Fruit fly (Drosophila melanogaster) whole organism, embryonic: ENCODE data around the gene CG9021.

Experiments used
- CG10431 ChIP-seq: fragments of 200-800 bp; sonication (Bioruptor generic); optimal IDR thresholded peaks from 3 replicates; lab custom pipeline; 2018; ENCODE audit warnings: missing biosample characterization, mild to moderate bottlenecking, missing genetic modification characterization
- CG11456 ChIP-seq: fragments of 200-800 bp; sonication (Bioruptor generic); IDR thresholded peaks from 3 replicates; pipeline ENCODE4 v1.3.6; 2022; ENCODE audit warnings: missing biosample characterization, missing genetic modification characterization
- CG12104 ChIP-seq: fragments of 200-800 bp; sonication (Bioruptor generic); optimal IDR thresholded peaks from 3 replicates; lab custom pipeline; 2016; ENCODE audit warnings: missing biosample characterization, missing genetic modification characterization
- CG12219 ChIP-seq: fragments of 200-800 bp; sonication (Bioruptor generic); optimal IDR thresholded peaks from 3 replicates; lab custom pipeline; 2018; ENCODE audit warnings: missing biosample characterization, mild to moderate bottlenecking, missing genetic modification characterization
- CG12236 ChIP-seq: fragments of 200-800 bp; sonication (Bioruptor generic); optimal IDR thresholded peaks from 2 replicates; lab custom pipeline; 2016; ENCODE audit warnings: missing biosample characterization, missing genetic modification characterization
- CG12942 ChIP-seq: fragments of 200-800 bp; sonication (Bioruptor generic); optimal IDR thresholded peaks from 3 replicates; lab custom pipeline; 2016; ENCODE audit warnings: missing biosample characterization, missing genetic modification characterization
- CG13775 ChIP-seq: fragments of 200-800 bp; sonication (Bioruptor generic); optimal IDR thresholded peaks from 3 replicates; lab custom pipeline; 2017; ENCODE audit warnings: missing biosample characterization, mild to moderate bottlenecking, missing genetic modification characterization
- CG17328 ChIP-seq: fragments of 200-800 bp; sonication (Bioruptor generic); IDR thresholded peaks from 2 replicates; pipeline ENCODE4 v1.3.6; 2022; ENCODE audit warnings: missing biosample characterization, missing genetic modification characterization
- CG17568 ChIP-seq: fragments of 200-800 bp; sonication (Bioruptor generic); optimal IDR thresholded peaks from 2 replicates; lab custom pipeline; 2018; ENCODE audit warnings: missing biosample characterization, mild to moderate bottlenecking, missing genetic modification characterization, moderate library complexity
- CG1792 ChIP-seq: fragments of 200-800 bp; sonication (Bioruptor generic); optimal IDR thresholded peaks from 2 replicates; lab custom pipeline; 2016; ENCODE audit warnings: missing biosample characterization, missing genetic modification characterization
- CG2120 ChIP-seq: fragments of 200-800 bp; sonication (Bioruptor generic); optimal IDR thresholded peaks from 3 replicates; lab custom pipeline; 2016; ENCODE audit warnings: missing biosample characterization, missing genetic modification characterization
- CG2129 ChIP-seq: fragments of 200-800 bp; sonication (Bioruptor generic); IDR thresholded peaks from 2 replicates; pipeline ENCODE4 v1.3.6; 2022; ENCODE audit warnings: missing biosample characterization, missing genetic modification characterization; ENCODE audit not compliant: partially characterized antibody
- CG2712 ChIP-seq: fragments of 200-800 bp; optimal IDR thresholded peaks from 3 replicates; lab custom pipeline; 2019; ENCODE audit warnings: missing biosample characterization, mild to moderate bottlenecking, missing genetic modification characterization, moderate library complexity
- CG30431 ChIP-seq: fragments of 200-800 bp; sonication (Bioruptor generic); optimal IDR thresholded peaks from 2 replicates; lab custom pipeline; 2017; ENCODE audit warnings: missing biosample characterization, missing genetic modification characterization
- CG3407 ChIP-seq: fragments of 200-800 bp; sonication (Bioruptor generic); optimal IDR thresholded peaks from 2 replicates; lab custom pipeline; 2018; ENCODE audit warnings: missing biosample characterization, mild to moderate bottlenecking, missing genetic modification characterization
- CG3838 ChIP-seq: fragments of 200-800 bp; sonication (Bioruptor generic); optimal IDR thresholded peaks from 3 replicates; lab custom pipeline; 2016; ENCODE audit warnings: missing biosample characterization, missing genetic modification characterization
- CG6765 ChIP-seq: fragments of 200-800 bp; sonication (Bioruptor generic); optimal IDR thresholded peaks from 3 replicates; lab custom pipeline; 2017; ENCODE audit warnings: missing biosample characterization, mild to moderate bottlenecking, missing genetic modification characterization
- D ChIP-seq, 2 experiments: fragments of 200-800 bp in 1 of 2; fragments of >200 bp in 1 of 2; sonication (Bioruptor generic) in 1 of 2; optimal IDR thresholded peaks; 2 replicates in 1 of 2; 3 replicates in 1 of 2; lab custom pipeline; 2017; ENCODE audit warnings: mild to moderate bottlenecking in 1 of 2, missing biosample characterization in 1 of 2, missing genetic modification characterization in 1 of 2, missing genetic modification reagents in 1 of 2
- Dek ChIP-seq: fragments of 200-800 bp; sonication (Bioruptor generic); optimal IDR thresholded peaks from 3 replicates; lab custom pipeline; 2019; ENCODE audit warnings: missing biosample characterization, mild to moderate bottlenecking, missing genetic modification characterization, moderate library complexity
- H2.0 ChIP-seq: fragments of 200-800 bp; sonication (Bioruptor generic); IDR thresholded peaks from 2 replicates; pipeline ENCODE4 v1.3.6; 2022; ENCODE audit warnings: missing biosample characterization, missing genetic modification characterization
- HmgZ ChIP-seq: fragments of 200-800 bp; sonication (Bioruptor generic); optimal IDR thresholded peaks from 2 replicates; lab custom pipeline; 2018; ENCODE audit warnings: missing biosample characterization, mild to moderate bottlenecking, missing genetic modification characterization
- Hr51 ChIP-seq, 2 experiments: fragments of 200-800 bp; sonication (Bioruptor generic); optimal IDR thresholded peaks; 2 replicates in 1 of 2; 3 replicates in 1 of 2; lab custom pipeline; 2016 to 2018; ENCODE audit warnings: missing biosample characterization in 2 of 2, missing genetic modification characterization in 2 of 2, mild to moderate bottlenecking in 1 of 2, moderate library complexity in 1 of 2
- Nf-YC ChIP-seq: fragments of 200-800 bp; optimal IDR thresholded peaks from 3 replicates; lab custom pipeline; 2019; ENCODE audit warnings: missing biosample characterization, mild to moderate bottlenecking, missing genetic modification characterization, moderate library complexity
- PHDP ChIP-seq: fragments of 200-800 bp; sonication (Bioruptor generic); optimal IDR thresholded peaks from 3 replicates; lab custom pipeline; 2018; ENCODE audit warnings: missing biosample characterization, mild to moderate bottlenecking, missing genetic modification characterization, moderate library complexity
- Poxn ChIP-seq: fragments of 200-800 bp; sonication (Bioruptor generic); IDR thresholded peaks from 2 replicates; pipeline ENCODE4 v1.3.6; 2022; ENCODE audit warnings: missing biosample characterization, missing genetic modification characterization
- Rfx ChIP-seq: fragments of 200-800 bp; sonication (Bioruptor generic); IDR thresholded peaks from 2 replicates; pipeline ENCODE4 v1.3.6; 2022; ENCODE audit warnings: missing biosample characterization, missing genetic modification characterization
- Stat92E ChIP-seq, 3 experiments: fragments of >200 bp in 2 of 3; fragments of 200-800 bp in 1 of 3; sonication (Bioruptor generic) in 1 of 3; optimal IDR thresholded peaks; 2 replicates each; lab custom pipeline; 2017 to 2019; ENCODE audit warnings: missing biosample characterization in 3 of 3, missing genetic modification characterization in 3 of 3, mild to moderate bottlenecking in 1 of 3, moderate library complexity in 1 of 3
- ap ChIP-seq: fragments of 200-800 bp; sonication (Bioruptor generic); IDR thresholded peaks from 2 replicates; pipeline ENCODE4 v1.3.6; 2022; ENCODE audit warnings: missing biosample characterization, missing genetic modification characterization
- az2 ChIP-seq: fragments of 200-800 bp; sonication (Bioruptor generic); optimal IDR thresholded peaks from 3 replicates; lab custom pipeline; 2016; ENCODE audit warnings: missing biosample characterization, missing genetic modification characterization
- bcd ChIP-seq: fragments of 200-800 bp; sonication (Bioruptor generic); optimal IDR thresholded peaks from 2 replicates; lab custom pipeline; 2017; ENCODE audit warnings: missing biosample characterization, mild to moderate bottlenecking, missing genetic modification characterization
- cad ChIP-seq: fragments of >200 bp; optimal IDR thresholded peaks from 2 replicates; lab custom pipeline; 2017; ENCODE audit warnings: missing biosample characterization, missing genetic modification characterization
- chinmo ChIP-seq: fragments of 200-800 bp; sonication (Bioruptor generic); IDR thresholded peaks from 4 replicates; pipeline ENCODE4 v1.3.6; 2022; ENCODE audit warnings: missing biosample characterization, missing genetic modification characterization; ENCODE audit not compliant: partially characterized antibody
- hbn ChIP-seq: fragments of 200-800 bp; sonication (Bioruptor generic); IDR thresholded peaks from 2 replicates; pipeline ENCODE4 v1.3.6; 2022; ENCODE audit warnings: missing biosample characterization, missing genetic modification characterization; ENCODE audit not compliant: partially characterized antibody
- jing ChIP-seq: fragments of 200-800 bp; sonication (Bioruptor generic); optimal IDR thresholded peaks from 2 replicates; lab custom pipeline; 2018; ENCODE audit warnings: missing biosample characterization, mild to moderate bottlenecking, missing genetic modification characterization
- kni ChIP-seq: fragments of 200-800 bp; sonication (Bioruptor generic); optimal IDR thresholded peaks from 3 replicates; lab custom pipeline; 2017; ENCODE audit warnings: mild to moderate bottlenecking, missing biosample characterization, missing genetic modification reagents, missing genetic modification characterization
- knrl ChIP-seq: fragments of 200-800 bp; sonication (Bioruptor generic); IDR thresholded peaks from 3 replicates; pipeline ENCODE4 v1.3.6; 2022; ENCODE audit warnings: missing biosample characterization, missing genetic modification characterization; ENCODE audit not compliant: partially characterized antibody
- luna ChIP-seq: fragments of 200-800 bp; sonication (Bioruptor generic); optimal IDR thresholded peaks from 2 replicates; lab custom pipeline; 2016; ENCODE audit warnings: missing biosample characterization, missing genetic modification characterization
- mam ChIP-seq: fragments of 200-800 bp; sonication (Bioruptor generic); optimal IDR thresholded peaks from 3 replicates; lab custom pipeline; 2016; ENCODE audit warnings: missing biosample characterization, missing genetic modification characterization
- mld ChIP-seq: fragments of 200-800 bp; sonication (Bioruptor generic); IDR thresholded peaks from 3 replicates; pipeline ENCODE4 v1.3.6; 2022; ENCODE audit warnings: missing biosample characterization, missing genetic modification characterization; ENCODE audit not compliant: partially characterized antibody
- nerfin-1 ChIP-seq: fragments of 200-800 bp; sonication (Bioruptor generic); optimal IDR thresholded peaks from 3 replicates; lab custom pipeline; 2019; ENCODE audit warnings: missing biosample characterization, mild to moderate bottlenecking, missing genetic modification characterization, moderate library complexity
- p53 ChIP-seq: fragments of 200-800 bp; sonication (Bioruptor generic); optimal IDR thresholded peaks from 2 replicates; lab custom pipeline; 2016; ENCODE audit warnings: missing biosample characterization, missing genetic modification characterization
- sima ChIP-seq: fragments of 200-800 bp; sonication (Bioruptor generic); optimal IDR thresholded peaks from 2 replicates; lab custom pipeline; 2016; ENCODE audit warnings: missing biosample characterization, missing genetic modification characterization
- tx ChIP-seq: fragments of 200-800 bp; sonication (Bioruptor generic); optimal IDR thresholded peaks from 2 replicates; lab custom pipeline; 2016; ENCODE audit warnings: missing biosample characterization, missing genetic modification characterization
- unpg ChIP-seq: fragments of 200-800 bp; sonication (Bioruptor generic); optimal IDR thresholded peaks from 3 replicates; lab custom pipeline; 2018; ENCODE audit warnings: missing biosample characterization, mild to moderate bottlenecking, missing genetic modification characterization, moderate library complexity
- vnd ChIP-seq: fragments of 200-800 bp; sonication (Bioruptor generic); IDR thresholded peaks from 3 replicates; pipeline ENCODE4 v1.3.6; 2022; ENCODE audit warnings: missing biosample characterization, missing genetic modification characterization; ENCODE audit not compliant: partially characterized antibody
- vvl ChIP-seq: fragments of 200-800 bp; sonication (Bioruptor generic); IDR thresholded peaks from 2 replicates; pipeline ENCODE4 v1.3.6; 2022; ENCODE audit warnings: missing biosample characterization, missing genetic modification characterization
- zen2 ChIP-seq: fragments of 200-800 bp; sonication (Bioruptor generic); IDR thresholded peaks from 3 replicates; pipeline ENCODE4 v1.3.6; 2022; ENCODE audit warnings: missing biosample characterization, missing genetic modification characterization; ENCODE audit not compliant: partially characterized antibody

Gene CG9021

DNA sequence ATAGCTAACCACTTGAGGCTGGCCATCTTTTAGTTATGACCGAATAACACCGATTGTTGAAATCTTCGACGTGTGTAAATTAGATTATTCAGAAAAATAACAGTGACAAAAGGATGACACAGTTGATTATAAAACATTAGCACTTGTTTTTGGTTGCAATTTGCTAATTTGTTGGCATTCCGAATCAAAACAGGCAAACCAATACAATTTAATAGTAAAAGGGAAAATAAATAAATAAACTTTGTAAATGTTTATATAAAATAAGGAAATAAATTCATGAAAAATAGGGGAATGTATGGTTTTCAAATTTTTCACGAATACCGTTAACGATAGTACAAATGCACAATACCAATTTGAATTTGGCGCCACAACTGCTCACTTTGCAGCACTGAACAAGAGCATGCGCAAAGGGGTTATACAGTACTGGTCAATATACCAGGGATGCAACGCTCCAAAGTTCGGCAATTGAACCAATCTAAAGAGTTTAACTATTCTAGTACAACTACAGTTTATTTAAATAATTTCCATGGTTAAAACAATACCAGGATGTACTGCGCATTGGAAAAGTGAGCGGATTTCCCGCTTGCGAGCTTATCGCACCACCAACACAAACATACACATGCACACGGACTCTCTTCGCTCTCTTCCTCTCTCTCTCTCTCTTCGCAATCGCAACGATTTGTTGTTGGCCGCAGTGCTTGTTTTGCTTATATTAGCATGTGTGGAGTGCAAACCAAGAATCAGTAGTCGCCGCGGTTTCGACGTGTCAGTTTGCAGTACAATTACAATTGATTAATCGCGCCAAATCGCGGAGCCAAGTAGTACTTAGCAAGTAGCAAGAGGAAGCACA is 39.0 kb upstream of the CG9021 start, which contains the start of the genes Sfp26Ad and Gpdh1 (continued):
- peak; percentile 57 for TF ChIP-seq H2.0
- TF ChIP-seq CG12219 (GFP tag; lab: Kevin White, UChicago): peak; percentile 23
- TF ChIP-seq CG12942 (GFP tag; lab: Kevin White, UChicago): peak; percentile 71
- peak; percentile 35 for TF ChIP-seq nerfin-1 (tag; lab: Kevin White, UChicago)
- TF ChIP-seq vnd (GFP tag; lab: Robert Waterston, UW): no peak
- peak; percentile 48 for TF ChIP-seq CG30431
- peak; percentile 38 for TF ChIP-seq p53
- peak; percentile 80 for TF ChIP-seq vvl (GFP tag; lab: Robert Waterston, UW)
- peak; percentile 15 for TF ChIP-seq sima (GFP tag; lab: Kevin White, UChicago)
- TF ChIP-seq CG1792 (GFP tag; lab: Kevin White, UChicago): peak; percentile 56
- no peak for TF ChIP-seq CG10431 (GFP tag; lab: Kevin White, UChicago)
- peak; percentile 35 for TF ChIP-seq CG12236 (GFP tag; lab: Kevin White, UChicago)
- TF ChIP-seq CG12104 (GFP tag; lab: Kevin White, UChicago): peak; percentile 52
- peak; percentile 74 for TF ChIP-seq az2 (GFP tag; lab: Kevin White, UChicago)
- no peak for TF ChIP-seq Stat92E (GFP tag; optimal IDR thresholded peaks at IDR 0.05; lab: Kevin White, UChicago)
- TF ChIP-seq CG17568 (GFP tag; lab: Kevin White, UChicago): peak; percentile 74
- TF ChIP-seq luna: peak; percentile 71
- TF ChIP-seq Poxn (GFP tag; lab: Robert Waterston, UW): no peak
- peak; percentile 80 for TF ChIP-seq HmgZ (tag; lab: Kevin White, UChicago)
- peak; percentile 50; the same call in 1 of the 3 replicates for TF ChIP-seq knrl (GFP tag; lab: Robert Waterston, UW)
- TF ChIP-seq ap (GFP tag; lab: Robert Waterston, UW): no peak
- TF ChIP-seq cad (GFP tag; lab: Kevin White, UChicago): no peak
- peak; percentile 21 for TF ChIP-seq jing (GFP tag; lab: Kevin White, UChicago)
- TF ChIP-seq CG2120 (GFP tag; lab: Kevin White, UChicago): peak; percentile 88
- peak; percentile 84 for TF ChIP-seq Rfx (GFP tag; lab: Robert Waterston, UW)
- no peak for TF ChIP-seq zen2 (GFP tag; lab: Robert Waterston, UW)
- peak; percentile 67 for TF ChIP-seq CG3407 (GFP tag; lab: Kevin White, UChicago)
- TF ChIP-seq CG17328 (GFP tag; lab: Robert Waterston, UW): peak; percentile 66; the same call in 1 of the 2 replicates
- TF ChIP-seq mam (GFP tag; lab: Kevin White, UChicago): peak; percentile 93
- TF ChIP-seq Nf-YC (tag; lab: Kevin White, UChicago): peak; percentile 71
- no peak for TF ChIP-seq CG2129 (GFP tag; lab: Robert Waterston, UW)
- peak; percentile 87 for TF ChIP-seq CG11456 (GFP tag; lab: Robert Waterston, UW)
- TF ChIP-seq CG3838 (GFP tag; lab: Kevin White, UChicago): peak; percentile 18
- TF ChIP-seq mld: no peak
- TF ChIP-seq unpg: peak; percentile 68
- peak; percentile 60 for TF ChIP-seq kni (GFP tag; lab: Kevin White, UChicago)
- TF ChIP-seq CG13775 (GFP tag; lab: Kevin White, UChicago): peak; percentile 72
- TF ChIP-seq D (optimal IDR thresholded peaks at IDR 0.05; lab: Kevin White, UChicago): no peak
- peak; percentile 47 for TF ChIP-seq D (GFP tag; optimal IDR thresholded peaks at IDR 0.05; lab: Kevin White, UChicago)
- TF ChIP-seq Dek (tag; lab: Kevin White, UChicago): peak; percentile 42
- peak; percentile 78 for TF ChIP-seq CG6765 (GFP tag; lab: Kevin White, UChicago)
- peak; percentile 83 for TF ChIP-seq tx
- TF ChIP-seq Hr51 (GFP tag; optimal IDR thresholded peaks at IDR 0.05; lab: Kevin White, UChicago): peak; percentile 64 to 88
- TF ChIP-seq PHDP (tag; lab: Kevin White, UChicago): peak; percentile 73
- peak; percentile 68 for TF ChIP-seq CG2712 (tag; lab: Kevin White, UChicago)
- peak; percentile 73 for TF ChIP-seq bcd (GFP tag; lab: Kevin White, UChicago)
- peak; percentile 94; the same call in 3 of the 4 replicates for TF ChIP-seq chinmo
- no peak; the same call in 1 of the 2 replicates for TF ChIP-seq hbn (GFP tag; lab: Robert Waterston, UW)
